Worm (Caenorhabditis elegans): ENCODE measurements around the gene srh-201.

DNA sequence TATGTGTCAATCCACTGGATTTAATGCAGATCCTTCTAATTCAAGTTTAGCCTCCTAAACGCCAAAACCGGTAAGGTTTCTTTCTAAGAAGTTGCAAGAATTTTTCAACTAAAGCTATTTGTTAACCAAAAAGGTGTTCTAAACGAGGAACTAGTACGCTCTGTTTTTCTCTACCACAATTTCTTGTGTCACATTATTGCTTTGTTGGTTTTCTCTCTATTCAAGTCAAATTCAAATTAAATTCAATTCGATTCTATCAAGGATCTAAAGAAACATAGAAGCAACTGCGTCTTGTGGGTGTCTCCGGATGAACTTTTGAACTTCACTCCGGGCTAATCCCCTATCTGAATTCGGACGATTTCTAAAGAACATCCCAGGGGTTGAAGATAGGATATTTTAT is 2.8 kb upstream of the srh-201 start, which contains the start of gene oac-40:
- TF ChIP-seq ama-1 (optimal IDR thresholded peaks at IDR 0.05) (no peak), aha-1 (tag) (no peak), pha-4 (GFP tag; IDR thresholded peaks at IDR 0.05) (no peak), pha-4 (tag; optimal IDR thresholded peaks at IDR 0.05) (no peak), mxl-2 (GFP tag; conservative IDR thresholded peaks at IDR 0.05) (no peak), snpc-4 (tag; optimal IDR thresholded peaks at IDR 0.05) (no peak), nhr-77 (tag; optimal IDR thresholded peaks at IDR 0.05) (no peak), zag-1 (tag; optimal IDR thresholded peaks at IDR 0.05) (no peak), lin-15B (tag; optimal IDR thresholded peaks at IDR 0.05) (no peak), daf-8 (GFP tag; IDR thresholded peaks at IDR 0.05) (no peak)

All from whole organism, L4 larva.